Worm (Caenorhabditis elegans) whole organism, L2 larva: Measurements from ENCODE around the gene W05E10.1.

ENCODE experiments used
- C34F6.9 ChIP-seq: fragments of 150-350 bp; optimal IDR thresholded peaks from 2 replicates; lab custom pipeline; 2014; ENCODE audit warnings: missing biosample characterization, missing genetic modification characterization
- nhr-25 ChIP-seq: fragments of 150-350 bp; sonication (generic microtip); optimal IDR thresholded peaks from 3 replicates; lab custom pipeline; 2014; ENCODE audit warnings: missing biosample characterization, missing genetic modification characterization
- unc-55 ChIP-seq: fragments of 150-350 bp; sonication (generic microtip); optimal IDR thresholded peaks from 3 replicates; lab custom pipeline; 2014; ENCODE audit warnings: missing biosample characterization, missing genetic modification reagents, missing genetic modification characterization
- zag-1 ChIP-seq: fragments of 150-350 bp; optimal IDR thresholded peaks from 2 replicates; lab custom pipeline; 2014; ENCODE audit warnings: missing biosample characterization, missing genetic modification characterization

- no peak for TF ChIP-seq unc-55 (GFP tag; lab: Kevin White, UChicago)
- no peak for TF ChIP-seq nhr-25 (tag; lab: Kevin White, UChicago)
- TF ChIP-seq zag-1 (tag; lab: Kevin White, UChicago) = no peak
- no peak for TF ChIP-seq C34F6.9 (tag; lab: Kevin White, UChicago)
These were observed 24.3 kb downstream of the W05E10.1 start, which contains the start of gene F46F3.3 for ce11 chrV:11667176-11667575.
